Worm (Caenorhabditis elegans): ENCODE measurements around the gene T03D3.5.

- TF ChIP-seq nhr-10 (tag; optimal IDR thresholded peaks at IDR 0.05) (no peak), unc-62 (GFP tag; optimal IDR thresholded peaks at IDR 0.05) (no peak), nhr-25 (tag; optimal IDR thresholded peaks at IDR 0.05) (no peak), mdl-1 (tag; optimal IDR thresholded peaks at IDR 0.05) (no peak), mab-5 (tag; optimal IDR thresholded peaks at IDR 0.05) (no peak), nhr-237 (tag; optimal IDR thresholded peaks at IDR 0.05) (no peak)
Observed at ce11 chrV:2818117-2818516, 8.5 kb downstream of the T03D3.5 start, which contains the start of gene srt-34.
